Worm (Caenorhabditis elegans): Measurements from ENCODE around the gene ilys-4.

Gene ilys-4

DNA sequence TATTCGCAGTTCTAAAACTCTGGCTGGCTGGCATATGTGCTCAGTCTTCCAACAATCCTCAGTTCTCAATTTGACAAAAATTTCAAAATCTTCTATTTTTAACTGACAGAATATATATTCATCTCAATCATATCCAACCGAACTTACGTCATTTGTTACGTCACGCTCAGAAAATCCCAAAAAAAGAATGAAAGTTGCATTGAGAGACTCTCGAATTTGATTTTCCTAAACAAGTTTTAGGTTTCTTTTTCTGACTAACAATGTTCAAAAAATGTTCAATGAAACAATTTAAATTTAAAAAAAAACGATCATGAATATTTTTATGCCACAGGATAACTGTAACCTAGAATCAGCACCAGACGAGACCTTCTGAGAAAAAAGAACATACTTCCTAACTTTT, 610 bp upstream of the ilys-4 start:
- TF ChIP-seq pes-1 (GFP tag; IDR thresholded peaks at IDR 0.05) (no peak), B0310.2 (tag; optimal IDR thresholded peaks at IDR 0.05) (no peak), aly-1 (tag; optimal IDR thresholded peaks at IDR 0.05) (no peak), hmbx-1 (tag; optimal IDR thresholded peaks at IDR 0.05) (no peak), scrt-1 (GFP tag; IDR thresholded peaks at IDR 0.05) (no peak), hnd-1 (tag; optimal IDR thresholded peaks at IDR 0.05) (no peak), sea-1 (GFP tag; conservative IDR thresholded peaks at IDR 0.05) (no peak), ama-1 (optimal IDR thresholded peaks at IDR 0.05) (no peak), ceh-36 (tag; optimal IDR thresholded peaks at IDR 0.05) (no peak), flt-1 (GFP tag; IDR thresholded peaks at IDR 0.05) (no peak), tbx-11 (GFP tag; IDR thresholded peaks at IDR 0.05) (no peak), F13C5.2 (tag; optimal IDR thresholded peaks at IDR 0.05) (no peak), tra-4 (tag; optimal IDR thresholded peaks at IDR 0.05) (no peak), ets-7 (tag; optimal IDR thresholded peaks at IDR 0.05) (no peak), tbx-37 (GFP tag; conservative IDR thresholded peaks at IDR 0.05) (no peak), ceh-13 (GFP tag; optimal IDR thresholded peaks at IDR 0.05) (no peak), hmg-4 (GFP tag; optimal IDR thresholded peaks at IDR 0.05) (no peak)

DNA sequence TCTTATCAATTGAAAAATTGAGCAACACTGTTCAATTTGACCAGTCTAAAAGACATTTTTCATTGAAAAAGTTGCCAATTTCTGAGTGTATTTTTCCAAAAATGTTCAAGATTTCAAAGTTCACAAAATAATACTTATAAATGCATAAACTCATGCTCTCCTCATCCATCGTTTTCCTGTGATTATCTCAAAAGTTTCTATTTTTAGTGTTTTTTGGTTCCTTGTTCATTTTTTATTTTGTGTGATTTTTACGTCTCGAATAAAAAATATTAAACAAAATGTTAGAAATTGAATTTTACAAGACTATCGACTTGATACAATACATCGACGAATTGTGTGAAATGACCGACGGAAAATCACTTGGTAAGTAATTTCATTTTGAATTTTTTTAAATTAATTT, 15.6 kb downstream of the ilys-4 start, which contains the start of gene atic-1:
Gene atic-1 (plus strand): TSS at position 301 of the 400 bp plus-strand sequence.
- TF ChIP-seq flt-1 (GFP tag; IDR thresholded peaks at IDR 0.05) (no peak), aly-1 (tag; optimal IDR thresholded peaks at IDR 0.05) (no peak), sea-1 (GFP tag; conservative IDR thresholded peaks at IDR 0.05) (no peak), ceh-13 (GFP tag; optimal IDR thresholded peaks at IDR 0.05) (no peak), tbx-11 (GFP tag; IDR thresholded peaks at IDR 0.05) (no peak), pes-1 (GFP tag; IDR thresholded peaks at IDR 0.05) (no peak), F13C5.2 (tag; optimal IDR thresholded peaks at IDR 0.05) (no peak), tra-4 (tag; optimal IDR thresholded peaks at IDR 0.05) (no peak)

DNA sequence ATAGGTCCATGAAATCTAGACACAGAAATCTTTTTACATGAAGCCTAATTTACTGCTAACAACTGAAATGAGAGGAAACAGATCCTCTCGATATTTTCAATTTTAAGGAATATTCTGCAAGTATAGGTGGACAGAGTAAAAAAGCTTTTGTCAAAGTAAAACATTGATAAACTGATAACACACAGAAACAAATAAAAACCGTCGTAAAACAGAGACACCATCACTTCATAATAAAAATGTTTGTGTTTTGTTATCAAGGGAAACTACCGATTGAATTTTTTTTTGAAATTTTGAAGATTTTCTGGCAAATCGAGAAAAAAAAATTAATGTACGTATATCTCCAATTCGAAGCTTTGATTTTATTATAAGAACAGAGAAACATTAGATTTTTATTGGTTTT, 16.2 kb downstream of the ilys-4 start:
- TF ChIP-seq tra-4 (tag; optimal IDR thresholded peaks at IDR 0.05) (no peak), scrt-1 (GFP tag; IDR thresholded peaks at IDR 0.05) (no peak), B0310.2 (tag; optimal IDR thresholded peaks at IDR 0.05) (no peak), ets-7 (tag; optimal IDR thresholded peaks at IDR 0.05) (no peak), ceh-13 (GFP tag; optimal IDR thresholded peaks at IDR 0.05) (no peak), tbx-11 (GFP tag; IDR thresholded peaks at IDR 0.05) (no peak), hmbx-1 (tag; optimal IDR thresholded peaks at IDR 0.05) (no peak), ceh-36 (tag; optimal IDR thresholded peaks at IDR 0.05) (no peak), hnd-1 (tag; optimal IDR thresholded peaks at IDR 0.05) (no peak), F13C5.2 (tag; optimal IDR thresholded peaks at IDR 0.05) (no peak), hmg-4 (GFP tag; optimal IDR thresholded peaks at IDR 0.05) (no peak), sea-1 (GFP tag; conservative IDR thresholded peaks at IDR 0.05) (no peak), tbx-37 (GFP tag; conservative IDR thresholded peaks at IDR 0.05) (no peak), ama-1 (optimal IDR thresholded peaks at IDR 0.05) (no peak), flt-1 (GFP tag; IDR thresholded peaks at IDR 0.05) (no peak), pes-1 (GFP tag; IDR thresholded peaks at IDR 0.05) (no peak), aly-1 (tag; optimal IDR thresholded peaks at IDR 0.05) (no peak)

DNA sequence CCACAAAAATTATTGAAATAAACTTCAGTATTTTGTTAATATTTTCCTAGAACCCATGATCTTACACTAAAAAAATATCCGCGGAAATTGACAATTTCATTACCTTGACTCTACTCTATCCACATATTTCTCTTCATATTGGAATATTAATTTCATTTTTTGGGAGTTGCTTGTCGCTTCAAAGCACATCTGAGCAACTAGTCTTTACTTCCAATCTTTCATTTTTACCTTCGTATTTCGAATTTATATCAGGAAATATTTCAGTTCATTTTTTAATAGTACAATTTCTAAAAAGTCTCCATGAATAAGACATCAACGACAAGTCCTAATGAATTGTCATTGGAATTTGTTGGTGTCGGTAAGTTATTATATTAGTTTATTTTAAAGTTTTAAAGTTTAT, 18.3 kb downstream of the ilys-4 start, which contains the start of gene srt-73:
Gene srt-73 (plus strand): TSS at position 301 of the 400 bp plus-strand sequence.
- TF ChIP-seq tbx-37 (GFP tag; conservative IDR thresholded peaks at IDR 0.05) (no peak), ama-1 (optimal IDR thresholded peaks at IDR 0.05) (no peak), hmg-4 (GFP tag; optimal IDR thresholded peaks at IDR 0.05) (no peak), F13C5.2 (tag; optimal IDR thresholded peaks at IDR 0.05) (no peak), aly-1 (tag; optimal IDR thresholded peaks at IDR 0.05) (no peak), ceh-36 (tag; optimal IDR thresholded peaks at IDR 0.05) (no peak), ets-7 (tag; optimal IDR thresholded peaks at IDR 0.05) (no peak), tra-4 (tag; optimal IDR thresholded peaks at IDR 0.05) (no peak), sea-1 (GFP tag; conservative IDR thresholded peaks at IDR 0.05) (no peak), flt-1 (GFP tag; IDR thresholded peaks at IDR 0.05) (no peak), scrt-1 (GFP tag; IDR thresholded peaks at IDR 0.05) (no peak), hmbx-1 (tag; optimal IDR thresholded peaks at IDR 0.05) (no peak), B0310.2 (tag; optimal IDR thresholded peaks at IDR 0.05) (no peak), tbx-11 (GFP tag; IDR thresholded peaks at IDR 0.05) (no peak), ceh-13 (GFP tag; optimal IDR thresholded peaks at IDR 0.05) (no peak), hnd-1 (tag; optimal IDR thresholded peaks at IDR 0.05) (no peak), pes-1 (GFP tag; IDR thresholded peaks at IDR 0.05) (no peak)

DNA sequence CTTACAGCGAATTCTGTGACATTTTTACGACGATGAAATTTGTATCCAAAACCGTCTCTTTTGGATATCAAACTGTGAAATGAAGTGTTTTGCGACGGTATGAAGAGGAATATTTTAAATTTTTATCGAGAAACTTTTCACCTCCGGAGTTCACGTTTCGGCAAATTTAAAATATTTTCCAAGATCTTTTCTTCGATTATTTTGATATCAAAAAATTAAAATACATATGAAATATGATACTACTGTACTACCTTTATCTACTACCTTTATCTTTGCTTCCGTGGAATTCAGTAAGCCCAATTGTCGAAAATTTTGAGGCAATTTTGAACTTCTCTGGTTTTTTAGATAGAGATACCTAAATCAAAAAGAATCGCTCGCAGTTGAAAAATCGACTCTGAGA, 19.6 kb downstream of the ilys-4 start, which contains the start of gene kin-26:
Gene kin-26 (minus strand): TSS at position 101 of the 400 bp plus-strand sequence.
- TF ChIP-seq hmbx-1 (tag; optimal IDR thresholded peaks at IDR 0.05) (no peak), tbx-11 (GFP tag; IDR thresholded peaks at IDR 0.05) (no peak), F13C5.2 (tag; optimal IDR thresholded peaks at IDR 0.05) (no peak), scrt-1 (GFP tag; IDR thresholded peaks at IDR 0.05) (no peak), ama-1 (optimal IDR thresholded peaks at IDR 0.05) (no peak), tbx-37 (GFP tag; conservative IDR thresholded peaks at IDR 0.05) (no peak), tra-4 (tag; optimal IDR thresholded peaks at IDR 0.05) (no peak), hnd-1 (tag; optimal IDR thresholded peaks at IDR 0.05) (no peak), ceh-36 (tag; optimal IDR thresholded peaks at IDR 0.05) (no peak), ets-7 (tag; optimal IDR thresholded peaks at IDR 0.05) (no peak), B0310.2 (tag; optimal IDR thresholded peaks at IDR 0.05) (no peak), pes-1 (GFP tag; IDR thresholded peaks at IDR 0.05) (no peak)

DNA sequence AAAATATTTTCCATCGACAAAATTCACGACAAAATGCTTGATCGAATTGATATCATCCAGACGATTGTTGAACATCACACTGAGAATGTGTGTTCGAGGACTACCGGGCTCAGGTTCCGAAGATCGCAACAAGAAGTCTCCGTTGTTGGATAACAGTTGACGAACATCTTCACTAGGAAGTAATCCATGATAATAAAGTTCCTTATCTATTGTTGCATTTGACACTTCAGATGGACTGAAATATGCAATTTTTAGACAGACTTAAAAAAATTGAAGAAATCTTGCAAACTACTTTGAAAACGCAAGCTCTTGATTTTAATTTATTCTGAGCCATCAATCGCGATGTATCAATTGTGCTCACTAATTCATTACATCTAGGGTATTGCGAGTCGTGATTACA, 20.1 kb downstream of the ilys-4 start:
- TF ChIP-seq ama-1 (optimal IDR thresholded peaks at IDR 0.05) (no peak), hnd-1 (tag; optimal IDR thresholded peaks at IDR 0.05) (no peak), ets-7 (tag; optimal IDR thresholded peaks at IDR 0.05) (no peak), aly-1 (tag; optimal IDR thresholded peaks at IDR 0.05) (no peak), F13C5.2 (tag; optimal IDR thresholded peaks at IDR 0.05) (no peak), flt-1 (GFP tag; IDR thresholded peaks at IDR 0.05) (no peak), hmg-4 (GFP tag; optimal IDR thresholded peaks at IDR 0.05) (no peak), ceh-13 (GFP tag; optimal IDR thresholded peaks at IDR 0.05) (no peak), scrt-1 (GFP tag; IDR thresholded peaks at IDR 0.05) (no peak), B0310.2 (tag; optimal IDR thresholded peaks at IDR 0.05) (no peak), ceh-36 (tag; optimal IDR thresholded peaks at IDR 0.05) (no peak), tbx-11 (GFP tag; IDR thresholded peaks at IDR 0.05) (no peak), sea-1 (GFP tag; conservative IDR thresholded peaks at IDR 0.05) (no peak)

DNA sequence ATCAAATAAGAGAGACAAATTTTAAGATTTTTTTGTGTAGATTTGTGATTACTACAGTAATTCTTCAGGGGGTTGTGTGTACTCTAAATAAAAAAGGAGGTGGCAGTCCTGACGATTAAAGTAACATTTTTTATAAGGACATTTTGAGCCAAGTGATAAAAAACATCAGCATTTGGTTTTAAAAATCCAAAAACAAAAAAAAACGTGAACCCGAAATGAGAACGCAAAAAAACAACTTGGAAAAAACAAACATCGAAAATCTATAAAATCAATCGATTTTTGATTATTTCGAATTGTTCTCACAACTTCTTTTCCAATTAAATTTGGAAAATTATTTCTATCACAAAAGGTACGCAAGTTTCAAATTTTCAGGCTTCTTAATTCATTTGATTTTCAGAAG, 26.9 kb downstream of the ilys-4 start, which contains the start of gene T06C10.3:
Gene T06C10.3 (plus strand): TSS at position 301 of the 400 bp plus-strand sequence.
- TF ChIP-seq ceh-13 (GFP tag; optimal IDR thresholded peaks at IDR 0.05) (no peak), ceh-36 (tag; optimal IDR thresholded peaks at IDR 0.05) (no peak), aly-1 (tag; optimal IDR thresholded peaks at IDR 0.05) (no peak), B0310.2 (tag; optimal IDR thresholded peaks at IDR 0.05) (no peak), hmg-4 (GFP tag; optimal IDR thresholded peaks at IDR 0.05) (no peak), tra-4 (tag; optimal IDR thresholded peaks at IDR 0.05) (no peak), flt-1 (GFP tag; IDR thresholded peaks at IDR 0.05) (no peak), F13C5.2 (tag; optimal IDR thresholded peaks at IDR 0.05) (no peak), scrt-1 (GFP tag; IDR thresholded peaks at IDR 0.05) (no peak), hmbx-1 (tag; optimal IDR thresholded peaks at IDR 0.05) (no peak), pes-1 (GFP tag; IDR thresholded peaks at IDR 0.05) (no peak), ama-1 (optimal IDR thresholded peaks at IDR 0.05) (no peak), tbx-37 (GFP tag; conservative IDR thresholded peaks at IDR 0.05) (no peak), hnd-1 (tag; optimal IDR thresholded peaks at IDR 0.05) (no peak)

Measured in whole organism, early embryonic.